Fruit fly (Drosophila melanogaster): Measurements from ENCODE around the gene CG6041.

The CG6041 gene

dm6 chrX:5973389-5974025 lies 25.5 kb downstream of the CG6041 start:
- TF ChIP-seq CG34367 (tag; optimal IDR thresholded peaks at IDR 0.05), result peak; percentile 76
- peak; percentile 73 for TF ChIP-seq CG9948 (tag; optimal IDR thresholded peaks at IDR 0.05)
- TF ChIP-seq D1 (tag; optimal IDR thresholded peaks at IDR 0.05), result no peak
- TF ChIP-seq Pif1B (GFP tag; optimal IDR thresholded peaks at IDR 0.05), result peak; percentile 35
- TF ChIP-seq CG8159 (tag; optimal IDR thresholded peaks at IDR 0.05), result peak; percentile 79
- TF ChIP-seq Pif1A (GFP tag; optimal IDR thresholded peaks at IDR 0.05), result peak; percentile 28
- no peak for TF ChIP-seq CG10348 (GFP tag; IDR thresholded peaks at IDR 0.05)
- TF ChIP-seq Ets98B (GFP tag; IDR thresholded peaks at IDR 0.05), result no peak
- peak; percentile 59 for TF ChIP-seq CG14655 (GFP tag; optimal IDR thresholded peaks at IDR 0.05)
- peak; percentile 79 for TF ChIP-seq CG15710 (tag; optimal IDR thresholded peaks at IDR 0.05)
- peak; percentile 19 for TF ChIP-seq Snoo (tag; optimal IDR thresholded peaks at IDR 0.05)
- peak; percentile 44; the same call in 1 of the 3 replicates for TF ChIP-seq fd96Ca (GFP tag; IDR thresholded peaks at IDR 0.05)
- TF ChIP-seq CG12605 (GFP tag; IDR thresholded peaks at IDR 0.05), result peak; percentile 32; the same call in 1 of the 2 replicates
- TF ChIP-seq CG32121 (GFP tag; IDR thresholded peaks at IDR 0.05), result peak; percentile 17; the same call in 1 of the 2 replicates
- peak; percentile 57 for TF ChIP-seq CG8301 (tag; optimal IDR thresholded peaks at IDR 0.05)
- TF ChIP-seq CG4496 (GFP tag; IDR thresholded peaks at IDR 0.05), result peak; percentile 58; the same call in 1 of the 3 replicates
- TF ChIP-seq EcR (GFP tag; optimal IDR thresholded peaks at IDR 0.05), result no peak
- 0 out of 2 replicates have a peak, but pooled peaks have one; percentile 5 for TF ChIP-seq rn (GFP tag; IDR thresholded peaks at IDR 0.05)
- peak; percentile 42 for TF ChIP-seq gl (tag; optimal IDR thresholded peaks at IDR 0.05)
- TF ChIP-seq CG17806 (tag; optimal IDR thresholded peaks at IDR 0.05), result peak; percentile 74
- TF ChIP-seq CG13204 (GFP tag; optimal IDR thresholded peaks at IDR 0.05), result no peak

dm6 chrX:5974358-5975143 lies 26.6 kb downstream of the CG6041 start:
- TF ChIP-seq CG34367 (tag; optimal IDR thresholded peaks at IDR 0.05), result peak; percentile 15
- TF ChIP-seq EcR (GFP tag; optimal IDR thresholded peaks at IDR 0.05), result peak; percentile 72
- TF ChIP-seq CG15710 (tag; optimal IDR thresholded peaks at IDR 0.05), result peak; percentile 14
- TF ChIP-seq CG9948 (tag; optimal IDR thresholded peaks at IDR 0.05), result peak; percentile 29
- TF ChIP-seq Pif1B (GFP tag; optimal IDR thresholded peaks at IDR 0.05), result peak; percentile 11
- TF ChIP-seq CG8301 (tag; optimal IDR thresholded peaks at IDR 0.05), result peak; percentile 16
- peak; percentile 12 for TF ChIP-seq CG17806 (tag; optimal IDR thresholded peaks at IDR 0.05)
- peak; percentile 9 for TF ChIP-seq CG14655 (GFP tag; optimal IDR thresholded peaks at IDR 0.05)
- no peak for TF ChIP-seq D1 (tag; optimal IDR thresholded peaks at IDR 0.05)
- no peak for TF ChIP-seq Pif1A (GFP tag; optimal IDR thresholded peaks at IDR 0.05)
- TF ChIP-seq CG10348 (GFP tag; IDR thresholded peaks at IDR 0.05), result no peak
- peak; percentile 40 for TF ChIP-seq CG8159 (tag; optimal IDR thresholded peaks at IDR 0.05)

- TF ChIP-seq CG12605 (GFP tag; IDR thresholded peaks at IDR 0.05), result no peak
- TF ChIP-seq Pif1A (GFP tag; optimal IDR thresholded peaks at IDR 0.05), result no peak
- 0 out of 3 replicates have a peak, but pooled peaks have one; percentile 31 for TF ChIP-seq CG4496 (GFP tag; IDR thresholded peaks at IDR 0.05)
- TF ChIP-seq CG32121 (GFP tag; IDR thresholded peaks at IDR 0.05), result peak; percentile 57; the same call in 1 of the 2 replicates
- TF ChIP-seq CG34367 (tag; optimal IDR thresholded peaks at IDR 0.05), result no peak
- no peak for TF ChIP-seq EcR (GFP tag; optimal IDR thresholded peaks at IDR 0.05)
- TF ChIP-seq fd96Ca (GFP tag; IDR thresholded peaks at IDR 0.05), result peak; percentile 16; the same call in 1 of the 3 replicates
- TF ChIP-seq CG13204 (GFP tag; optimal IDR thresholded peaks at IDR 0.05), result no peak
- TF ChIP-seq Ets98B (GFP tag; IDR thresholded peaks at IDR 0.05), result peak; percentile 36; the same call in 1 of the 2 replicates
- TF ChIP-seq CG8159 (tag; optimal IDR thresholded peaks at IDR 0.05), result no peak
- no peak for TF ChIP-seq CG14655 (GFP tag; optimal IDR thresholded peaks at IDR 0.05)
- TF ChIP-seq Pif1B (GFP tag; optimal IDR thresholded peaks at IDR 0.05), result no peak
- no peak for TF ChIP-seq CG15710 (tag; optimal IDR thresholded peaks at IDR 0.05)
- no peak for TF ChIP-seq gl (tag; optimal IDR thresholded peaks at IDR 0.05)
- TF ChIP-seq CG9948 (tag; optimal IDR thresholded peaks at IDR 0.05), result no peak
- TF ChIP-seq rn (GFP tag; IDR thresholded peaks at IDR 0.05), result peak; percentile 10; the same call in 1 of the 2 replicates
- TF ChIP-seq Snoo (tag; optimal IDR thresholded peaks at IDR 0.05), result no peak
- TF ChIP-seq CG17806 (tag; optimal IDR thresholded peaks at IDR 0.05), result no peak
- TF ChIP-seq CG10348 (GFP tag; IDR thresholded peaks at IDR 0.05), result no peak
- no peak for TF ChIP-seq CG8301 (tag; optimal IDR thresholded peaks at IDR 0.05)
These were observed 29.2 kb downstream of the CG6041 start for dm6 chrX:5977113-5977512.

dm6 chrX:5977769-5978168 lies 29.8 kb downstream of the CG6041 start:
- TF ChIP-seq CG32121 (GFP tag; IDR thresholded peaks at IDR 0.05) (peak; percentile 83), fd96Ca (GFP tag; IDR thresholded peaks at IDR 0.05) (peak; percentile 67), rn (GFP tag; IDR thresholded peaks at IDR 0.05) (peak; percentile 50; the same call in 1 of the 2 replicates), CG8159 (tag; optimal IDR thresholded peaks at IDR 0.05) (no peak), CG4496 (GFP tag; IDR thresholded peaks at IDR 0.05) (peak; percentile 75; the same call in 2 of the 3 replicates), CG13204 (GFP tag; optimal IDR thresholded peaks at IDR 0.05) (no peak), gl (tag; optimal IDR thresholded peaks at IDR 0.05) (no peak), CG12605 (GFP tag; IDR thresholded peaks at IDR 0.05) (peak; percentile 49), Ets98B (GFP tag; IDR thresholded peaks at IDR 0.05) (peak; percentile 71)

- TF ChIP-seq CG9948 (tag; optimal IDR thresholded peaks at IDR 0.05), result peak; percentile 61
- peak; percentile 60 for TF ChIP-seq CG34367 (tag; optimal IDR thresholded peaks at IDR 0.05)
- peak; percentile 63 for TF ChIP-seq CG17806 (tag; optimal IDR thresholded peaks at IDR 0.05)
- peak; percentile 82 for TF ChIP-seq CG4496 (GFP tag; IDR thresholded peaks at IDR 0.05)
- peak; percentile 64; the same call in 1 of the 2 replicates for TF ChIP-seq CG12605 (GFP tag; IDR thresholded peaks at IDR 0.05)
- no peak for TF ChIP-seq D1 (tag; optimal IDR thresholded peaks at IDR 0.05)
- TF ChIP-seq CG8301 (tag; optimal IDR thresholded peaks at IDR 0.05), result peak; percentile 62
- no peak for TF ChIP-seq CG10348 (GFP tag; IDR thresholded peaks at IDR 0.05)
- TF ChIP-seq Ets98B (GFP tag; IDR thresholded peaks at IDR 0.05), result peak; percentile 83
- TF ChIP-seq fd96Ca (GFP tag; IDR thresholded peaks at IDR 0.05), result peak; percentile 79
- peak; percentile 72 for TF ChIP-seq CG32121 (GFP tag; IDR thresholded peaks at IDR 0.05)
- TF ChIP-seq CG8159 (tag; optimal IDR thresholded peaks at IDR 0.05), result peak; percentile 75
- TF ChIP-seq CG13204 (GFP tag; optimal IDR thresholded peaks at IDR 0.05), result peak; percentile 46
- peak; percentile 72 for TF ChIP-seq Pif1B (GFP tag; optimal IDR thresholded peaks at IDR 0.05)
- TF ChIP-seq Snoo (tag; optimal IDR thresholded peaks at IDR 0.05), result peak; percentile 88
- TF ChIP-seq CG15710 (tag; optimal IDR thresholded peaks at IDR 0.05), result peak; percentile 68
- TF ChIP-seq gl (tag; optimal IDR thresholded peaks at IDR 0.05), result peak; percentile 63
- 0 out of 2 replicates have a peak, but pooled peaks have one; percentile 17 for TF ChIP-seq rn (GFP tag; IDR thresholded peaks at IDR 0.05)
- peak; percentile 57 for TF ChIP-seq CG14655 (GFP tag; optimal IDR thresholded peaks at IDR 0.05)
- TF ChIP-seq Pif1A (GFP tag; optimal IDR thresholded peaks at IDR 0.05), result peak; percentile 75
- no peak for TF ChIP-seq EcR (GFP tag; optimal IDR thresholded peaks at IDR 0.05)
These were observed 32.9 kb downstream of the CG6041 start for dm6 chrX:5980883-5981282.
